Worm (Caenorhabditis elegans): Measurements from ENCODE around the gene R06B9.5.

R06B9.5 gene

ce11 chrII:13765952-13766351, 29.8 kb downstream of the R06B9.5 start, which contains the start of gene arrd-12:
TSS of gene arrd-12 (plus strand) at chrII:13766252.
- TF ChIP-seq dao-5 (tag; optimal IDR thresholded peaks at IDR 0.05) = no peak
- no peak for TF ChIP-seq W03F9.2 (tag; optimal IDR thresholded peaks at IDR 0.05)
- TF ChIP-seq him-1 (tag; optimal IDR thresholded peaks at IDR 0.05) = no peak

- TF ChIP-seq W03F9.2 (tag; optimal IDR thresholded peaks at IDR 0.05) (no peak), him-1 (tag; optimal IDR thresholded peaks at IDR 0.05) (no peak), dao-5 (tag; optimal IDR thresholded peaks at IDR 0.05) (no peak)
Measured at ce11 chrII:13771335-13771734, 35.2 kb downstream of the R06B9.5 start, which contains the start of gene C01B9.1. TSS of gene C01B9.1 (plus strand) at chrII:13771575.

- TF ChIP-seq W03F9.2 (tag; optimal IDR thresholded peaks at IDR 0.05) (no peak), dao-5 (tag; optimal IDR thresholded peaks at IDR 0.05) (peak; percentile 59)
Measured at ce11 chrII:13780792-13781248, 44.7 kb downstream of the R06B9.5 start.

ce11 chrII:13783880-13784279, 47.8 kb downstream of the R06B9.5 start, which contains the start of gene C01B9.4:
TSS of gene C01B9.4 (minus strand) at chrII:13783980.
- no peak for TF ChIP-seq him-1 (tag; optimal IDR thresholded peaks at IDR 0.05)

- TF ChIP-seq dao-5 (tag; optimal IDR thresholded peaks at IDR 0.05) (no peak), W03F9.2 (tag; optimal IDR thresholded peaks at IDR 0.05) (no peak), him-1 (tag; optimal IDR thresholded peaks at IDR 0.05) (no peak)
Measured at ce11 chrII:13785582-13785981, 49.5 kb downstream of the R06B9.5 start.

Data from whole organism, L4/young adult.